Fruit fly (Drosophila melanogaster) whole organism, prepupa: ENCODE results near the gene Cyp6d4.

Experiments
- Blimp-1 ChIP-seq: fragments of 200-800 bp; sonication (Bioruptor generic); optimal IDR thresholded peaks from 3 replicates; lab custom pipeline; 2017; ENCODE audit warnings: missing biosample characterization, missing genetic modification characterization, mild to moderate bottlenecking, moderate library complexity, missing genetic modification reagents
- CG10631 ChIP-seq: fragments of 200-800 bp; sonication (Bioruptor generic); optimal IDR thresholded peaks from 2 replicates; lab custom pipeline; 2016; ENCODE audit warnings: missing biosample characterization, missing genetic modification characterization
- CG10669 ChIP-seq: fragments of 200-800 bp; sonication (Bioruptor generic); optimal IDR thresholded peaks from 3 replicates; lab custom pipeline; 2018; ENCODE audit warnings: missing biosample characterization, mild to moderate bottlenecking, missing genetic modification characterization, moderate library complexity
- CG11294 ChIP-seq: fragments of 200-800 bp; sonication (Bioruptor generic); IDR thresholded peaks from 2 replicates; pipeline ENCODE4 v1.3.6; 2022; ENCODE audit warnings: missing biosample characterization, missing genetic modification characterization
- CG11762 ChIP-seq: fragments of 200-800 bp; sonication (Bioruptor generic); optimal IDR thresholded peaks from 3 replicates; lab custom pipeline; 2016; ENCODE audit warnings: missing biosample characterization, missing genetic modification characterization; ENCODE audit not compliant: insufficient read depth
- CG11902 ChIP-seq: fragments of 200-800 bp; sonication (Bioruptor generic); optimal IDR thresholded peaks from 3 replicates; lab custom pipeline; 2016; ENCODE audit warnings: missing biosample characterization, missing genetic modification characterization
- CG15336 ChIP-seq: fragments of 200-800 bp; sonication (Bioruptor generic); IDR thresholded peaks from 2 replicates; pipeline ENCODE4 v1.3.6; 2022; ENCODE audit warnings: missing biosample characterization, missing genetic modification characterization
- CG16779 ChIP-seq: fragments of 200-800 bp; sonication (Bioruptor generic); optimal IDR thresholded peaks from 3 replicates; lab custom pipeline; 2017; ENCODE audit warnings: missing biosample characterization, mild to moderate bottlenecking, missing genetic modification characterization
- CG3032 ChIP-seq: fragments of 200-800 bp; optimal IDR thresholded peaks from 2 replicates; lab custom pipeline; 2019; ENCODE audit warnings: missing biosample characterization, mild to moderate bottlenecking, missing genetic modification characterization, moderate library complexity
- CG31627 ChIP-seq: fragments of 200-800 bp; sonication (Bioruptor generic); optimal IDR thresholded peaks from 3 replicates; lab custom pipeline; 2016; ENCODE audit warnings: missing biosample characterization, missing genetic modification characterization
- CG32006 ChIP-seq: fragments of 200-800 bp; sonication (Bioruptor generic); optimal IDR thresholded peaks from 3 replicates; lab custom pipeline; 2017; ENCODE audit warnings: missing biosample characterization, mild to moderate bottlenecking, missing genetic modification characterization
- CG34406 ChIP-seq: fragments of 200-800 bp; sonication (Bioruptor generic); optimal IDR thresholded peaks from 3 replicates; lab custom pipeline; 2016; ENCODE audit warnings: missing biosample characterization, missing genetic modification characterization
- CG3919 ChIP-seq: fragments of 200-800 bp; sonication (Bioruptor generic); optimal IDR thresholded peaks from 3 replicates; lab custom pipeline; 2016; ENCODE audit warnings: missing biosample characterization, missing genetic modification characterization
- CG6163 ChIP-seq: fragments of 200-800 bp; sonication (Bioruptor generic); IDR thresholded peaks from 3 replicates; pipeline ENCODE4 v1.3.6; 2022; ENCODE audit warnings: missing biosample characterization, missing genetic modification characterization
- CG6792 ChIP-seq: fragments of 200-800 bp; sonication (Bioruptor generic); optimal IDR thresholded peaks from 3 replicates; lab custom pipeline; 2016; ENCODE audit warnings: missing biosample characterization, missing genetic modification characterization
- CG6808 ChIP-seq: fragments of 200-800 bp; sonication (Bioruptor generic); optimal IDR thresholded peaks from 3 replicates; lab custom pipeline; 2017; ENCODE audit warnings: missing biosample characterization, missing genetic modification characterization, mild to moderate bottlenecking, moderate library complexity, missing genetic modification reagents
- CG6854 ChIP-seq: fragments of 200-800 bp; sonication (Bioruptor generic); optimal IDR thresholded peaks from 2 replicates; lab custom pipeline; 2017; ENCODE audit warnings: missing biosample characterization, mild to moderate bottlenecking, missing genetic modification characterization
- CG7368 ChIP-seq: fragments of 200-800 bp; sonication (Bioruptor generic); optimal IDR thresholded peaks from 3 replicates; lab custom pipeline; 2016; ENCODE audit warnings: missing biosample characterization, missing genetic modification characterization
- CG8119 ChIP-seq: fragments of 200-800 bp; sonication (Bioruptor generic); IDR thresholded peaks from 3 replicates; pipeline ENCODE4 v1.3.6; 2022; ENCODE audit warnings: missing biosample characterization, missing genetic modification characterization
- CG8319 ChIP-seq: fragments of 200-800 bp; sonication (Bioruptor generic); optimal IDR thresholded peaks from 3 replicates; lab custom pipeline; 2016; ENCODE audit warnings: missing biosample characterization, missing genetic modification characterization
- CG8632 ChIP-seq: fragments of 200-800 bp; sonication (Bioruptor generic); optimal IDR thresholded peaks from 3 replicates; lab custom pipeline; 2016; ENCODE audit warnings: missing biosample characterization, missing genetic modification characterization
- Eip93F ChIP-seq: fragments of 200-800 bp; sonication (Bioruptor generic); optimal IDR thresholded peaks from 2 replicates; lab custom pipeline; 2016; ENCODE audit warnings: missing biosample characterization, mild to moderate bottlenecking, missing genetic modification characterization
- Ets21C ChIP-seq: fragments of 200-800 bp; sonication (Bioruptor generic); optimal IDR thresholded peaks from 3 replicates; lab custom pipeline; 2016; ENCODE audit warnings: missing biosample characterization, missing genetic modification characterization
- Gug ChIP-seq: fragments of 200-800 bp; sonication (Bioruptor generic); IDR thresholded peaks from 2 replicates; pipeline ENCODE4 v1.3.6; 2022; ENCODE audit warnings: missing biosample characterization, missing genetic modification characterization
- Hr38 ChIP-seq: sonication (Bioruptor generic); optimal IDR thresholded peaks from 2 replicates; lab custom pipeline; 2016; ENCODE audit warnings: missing biosample characterization, missing genetic modification characterization
- Hr39 ChIP-seq: fragments of 200-800 bp; sonication (Bioruptor generic); optimal IDR thresholded peaks from 2 replicates; lab custom pipeline; 2016; ENCODE audit warnings: missing biosample characterization, missing genetic modification characterization
- Hr4 ChIP-seq: fragments of 200-800 bp; sonication (Bioruptor generic); optimal IDR thresholded peaks from 3 replicates; lab custom pipeline; 2016; ENCODE audit warnings: missing biosample characterization, missing genetic modification characterization
- Lpt ChIP-seq: fragments of 200-800 bp; sonication (Bioruptor generic); optimal IDR thresholded peaks from 3 replicates; lab custom pipeline; 2016; ENCODE audit warnings: missing biosample characterization, missing genetic modification characterization
- OdsH ChIP-seq: fragments of 200-800 bp; sonication (Bioruptor generic); optimal IDR thresholded peaks from 3 replicates; lab custom pipeline; 2016; ENCODE audit warnings: missing biosample characterization, missing genetic modification characterization
- acj6 ChIP-seq: fragments of 200-800 bp; sonication (Bioruptor generic); optimal IDR thresholded peaks from 3 replicates; lab custom pipeline; 2016; ENCODE audit warnings: missing biosample characterization, missing genetic modification characterization
- cyc ChIP-seq: fragments of 200-800 bp; sonication (Bioruptor generic); optimal IDR thresholded peaks from 3 replicates; lab custom pipeline; 2016; ENCODE audit warnings: missing biosample characterization, missing genetic modification characterization
- eg ChIP-seq: fragments of 200-800 bp; sonication (Bioruptor generic); IDR thresholded peaks from 3 replicates; pipeline ENCODE4 v1.3.6; 2022; ENCODE audit warnings: missing biosample characterization, missing genetic modification characterization
- esn ChIP-seq: fragments of 200-800 bp; sonication (Bioruptor generic); optimal IDR thresholded peaks from 2 replicates; lab custom pipeline; 2016; ENCODE audit warnings: missing biosample characterization, mild to moderate bottlenecking, missing genetic modification characterization, moderate library complexity
- fd59A ChIP-seq: fragments of 200-800 bp; sonication (Bioruptor generic); optimal IDR thresholded peaks from 2 replicates; lab custom pipeline; 2017; ENCODE audit warnings: missing biosample characterization, mild to moderate bottlenecking, missing genetic modification characterization, missing genetic modification reagents
- fd85E ChIP-seq: fragments of 200-800 bp; sonication (Bioruptor generic); optimal IDR thresholded peaks from 3 replicates; lab custom pipeline; 2016; ENCODE audit warnings: missing biosample characterization, missing genetic modification characterization
- fkh ChIP-seq: fragments of 200-800 bp; sonication (Bioruptor generic); optimal IDR thresholded peaks from 3 replicates; lab custom pipeline; 2017; ENCODE audit warnings: missing biosample characterization, mild to moderate bottlenecking, missing genetic modification characterization, moderate library complexity
- lz ChIP-seq: fragments of 200-800 bp; sonication (Bioruptor generic); optimal IDR thresholded peaks from 3 replicates; lab custom pipeline; 2016; ENCODE audit warnings: missing biosample characterization, missing genetic modification characterization
- net ChIP-seq: fragments of 200-800 bp; sonication (Bioruptor generic); optimal IDR thresholded peaks from 3 replicates; lab custom pipeline; 2016; ENCODE audit warnings: missing biosample characterization, missing genetic modification characterization
- salr ChIP-seq, 2 experiments: fragments of 200-800 bp; sonication (Bioruptor generic); optimal IDR thresholded peaks; 3 replicates each; lab custom pipeline; 2016 to 2018; ENCODE audit warnings: missing biosample characterization in 2 of 2, missing genetic modification characterization in 2 of 2, mild to moderate bottlenecking in 1 of 2
- spab ChIP-seq: fragments of 200-800 bp; sonication (Bioruptor generic); optimal IDR thresholded peaks from 2 replicates; lab custom pipeline; 2017; ENCODE audit warnings: missing biosample characterization, mild to moderate bottlenecking, missing genetic modification characterization, missing genetic modification reagents
- ss ChIP-seq, 2 experiments: fragments of 200-800 bp; sonication (Bioruptor generic); optimal IDR thresholded peaks; 2 replicates in 1 of 2; 3 replicates in 1 of 2; lab custom pipeline; 2017 to 2018; ENCODE audit warnings: mild to moderate bottlenecking in 2 of 2, missing biosample characterization in 2 of 2, missing genetic modification characterization in 2 of 2, moderate library complexity in 1 of 2
- svp ChIP-seq: fragments of 200-800 bp; sonication (Bioruptor generic); peaks from one replicate; lab custom pipeline; 2016; ENCODE audit warnings: missing biosample characterization, missing genetic modification characterization
- topi ChIP-seq: fragments of 200-800 bp; sonication (Bioruptor generic); optimal IDR thresholded peaks from 3 replicates; lab custom pipeline; 2016; ENCODE audit warnings: missing biosample characterization, missing genetic modification characterization
- vri ChIP-seq: fragments of 200-800 bp; sonication (Bioruptor generic); optimal IDR thresholded peaks from 3 replicates; lab custom pipeline; 2016; ENCODE audit warnings: missing biosample characterization, mild to moderate bottlenecking, missing genetic modification characterization

Gene Cyp6d4

dm6 chr3R:22718401-22718800 is 20.3 kb downstream of the Cyp6d4 start:
- TF ChIP-seq CG8632 (GFP tag; lab: Kevin White, UChicago) (no peak), svp (no peak), CG3032 (tag; lab: Kevin White, UChicago) (no peak), ss (GFP tag; optimal IDR thresholded peaks at IDR 0.05; lab: Kevin White, UChicago) (no peak), fd59A (GFP tag; lab: Kevin White, UChicago) (no peak), eg (GFP tag; lab: Robert Waterston, UW) (no peak), CG11762 (no peak), lz (GFP tag; lab: Kevin White, UChicago) (no peak), OdsH (GFP tag; lab: Kevin White, UChicago) (no peak), CG10631 (GFP tag; lab: Kevin White, UChicago) (no peak), net (GFP tag; lab: Kevin White, UChicago) (no peak), Ets21C (GFP tag; lab: Kevin White, UChicago) (no peak), topi (no peak), fd85E (no peak), Eip93F (no peak), CG34406 (no peak)

- TF ChIP-seq CG6808 (GFP tag; lab: Kevin White, UChicago): no peak
- TF ChIP-seq Hr4: no peak
- TF ChIP-seq CG3032 (tag; lab: Kevin White, UChicago): no peak
- TF ChIP-seq CG6792 (GFP tag; lab: Kevin White, UChicago): no peak
- no peak for TF ChIP-seq salr (GFP tag; optimal IDR thresholded peaks at IDR 0.05; lab: Kevin White, UChicago)
- no peak for TF ChIP-seq Lpt (GFP tag; lab: Kevin White, UChicago)
- TF ChIP-seq vri: no peak
- no peak for TF ChIP-seq spab (GFP tag; lab: Kevin White, UChicago)
- TF ChIP-seq fd85E: no peak
- TF ChIP-seq CG6854 (GFP tag; lab: Kevin White, UChicago): no peak
- TF ChIP-seq CG10669 (GFP tag; lab: Kevin White, UChicago): no peak
- TF ChIP-seq CG8319 (GFP tag; lab: Kevin White, UChicago): no peak
These were observed 21.0 kb downstream of the Cyp6d4 start for dm6 chr3R:22718937-22719606.

- TF ChIP-seq cyc (GFP tag; lab: Kevin White, UChicago) (no peak), CG11902 (GFP tag; lab: Kevin White, UChicago) (no peak), acj6 (no peak), ss (GFP tag; optimal IDR thresholded peaks at IDR 0.05; lab: Kevin White, UChicago) (no peak), Hr39 (GFP tag; lab: Kevin White, UChicago) (no peak), CG31627 (GFP tag; lab: Kevin White, UChicago) (no peak), fd59A (GFP tag; lab: Kevin White, UChicago) (no peak), CG16779 (no peak), fkh (no peak), eg (GFP tag; lab: Robert Waterston, UW) (no peak), OdsH (GFP tag; lab: Kevin White, UChicago) (no peak), Ets21C (GFP tag; lab: Kevin White, UChicago) (no peak), CG8319 (GFP tag; lab: Kevin White, UChicago) (no peak)
- TF ChIP-seq, all 60 proteins: peak for 0
These were observed 21.5 kb downstream of the Cyp6d4 start for dm6 chr3R:22719607-22719949.

dm6 chr3R:22720808-22721306 is 22.7 kb downstream of the Cyp6d4 start, which contains the start of gene wge:
TSS of gene wge (minus strand) at chr3R:22721150.
- TF ChIP-seq Hr38 (no peak), CG10631 (GFP tag; lab: Kevin White, UChicago) (no peak), esn (GFP tag; lab: Kevin White, UChicago) (peak; percentile 27), topi (peak; percentile 32), salr (GFP tag; optimal IDR thresholded peaks at IDR 0.05; lab: Kevin White, UChicago) (peak; percentile 44 to 85), CG15336 (GFP tag; lab: Robert Waterston, UW) (peak; percentile 78), CG6808 (GFP tag; lab: Kevin White, UChicago) (peak; percentile 93), CG32006 (GFP tag; lab: Kevin White, UChicago) (peak; percentile 77), Blimp-1 (peak; percentile 11), CG7368 (peak; percentile 23), Lpt (GFP tag; lab: Kevin White, UChicago) (peak; percentile 65), fd59A (GFP tag; lab: Kevin White, UChicago) (peak; percentile 64), CG8119 (GFP tag; lab: Robert Waterston, UW) (peak; percentile 90), CG3919 (GFP tag; lab: Kevin White, UChicago) (peak; percentile 52), Hr39 (GFP tag; lab: Kevin White, UChicago) (no peak), CG11762 (peak; percentile 21), CG6792 (GFP tag; lab: Kevin White, UChicago) (peak; percentile 22), svp (peak; percentile 28), acj6 (peak; percentile 22), Gug (GFP tag; lab: Robert Waterston, UW) (peak; percentile 69), CG6163 (GFP tag; lab: Robert Waterston, UW) (peak; percentile 63; the same call in 2 of the 3 replicates), CG11294 (GFP tag; lab: Robert Waterston, UW) (no peak)
